Worm (Caenorhabditis elegans): ENCODE data around the gene F38B6.3.

Gene F38B6.3

ce11 chrX:6672519-6672918 lies 20.9 kb upstream of the F38B6.3 start, which contains the start of gene col-172:
Gene col-172, plus strand, starts transcription at chrX:6672819.
- TF ChIP-seq unc-55 (GFP tag; optimal IDR thresholded peaks at IDR 0.05) (no peak), ama-1 (optimal IDR thresholded peaks at IDR 0.05) (no peak)

ce11 chrX:6674333-6674919 lies 19.0 kb upstream of the F38B6.3 start, which contains the start of gene F38B6.4:
Gene F38B6.4, plus strand, starts transcription at chrX:6674869.
- TF ChIP-seq gmeb-1 (tag; optimal IDR thresholded peaks at IDR 0.05): no peak
- peak; percentile 75 for TF ChIP-seq fos-1 (tag; optimal IDR thresholded peaks at IDR 0.05)

- TF ChIP-seq gmeb-1 (tag; optimal IDR thresholded peaks at IDR 0.05) (no peak), nhr-11 (tag; optimal IDR thresholded peaks at IDR 0.05) (no peak), R02D3.7 (tag; optimal IDR thresholded peaks at IDR 0.05) (no peak), ama-1 (optimal IDR thresholded peaks at IDR 0.05) (no peak), peb-1 (tag; optimal IDR thresholded peaks at IDR 0.05) (no peak), ZK546.5 (tag; optimal IDR thresholded peaks at IDR 0.05) (no peak)
Observed at ce11 chrX:6682683-6683082, 10.7 kb upstream of the F38B6.3 start, which contains the start of gene F38B6.8. Gene F38B6.8, minus strand, starts transcription at chrX:6682783.

ce11 chrX:6687345-6687744 lies 6.1 kb upstream of the F38B6.3 start:
- no peak for TF ChIP-seq alr-1 (tag; optimal IDR thresholded peaks at IDR 0.05)
- peak; percentile 20 for TF ChIP-seq mab-5 (tag; optimal IDR thresholded peaks at IDR 0.05)
- no peak for TF ChIP-seq aly-2 (tag; optimal IDR thresholded peaks at IDR 0.05)

ce11 chrX:6687756-6688155 lies 5.7 kb upstream of the F38B6.3 start:
- TF ChIP-seq lin-13 (GFP tag; optimal IDR thresholded peaks at IDR 0.05) (no peak), lsy-2 (tag; optimal IDR thresholded peaks at IDR 0.05) (no peak), crh-2 (tag; optimal IDR thresholded peaks at IDR 0.05) (no peak), zag-1 (tag; optimal IDR thresholded peaks at IDR 0.05) (no peak), R02D3.7 (tag; optimal IDR thresholded peaks at IDR 0.05) (no peak), nhr-129 (tag; optimal IDR thresholded peaks at IDR 0.05) (no peak), skn-1 (tag; optimal IDR thresholded peaks at IDR 0.05) (no peak), snpc-4 (tag; optimal IDR thresholded peaks at IDR 0.05) (no peak), nhr-6 (tag; optimal IDR thresholded peaks at IDR 0.05) (no peak)

- TF ChIP-seq nhr-23 (tag; optimal IDR thresholded peaks at IDR 0.05) (peak; percentile 33), blmp-1 (tag; optimal IDR thresholded peaks at IDR 0.05; ENCODE audit: insufficient read depth) (no peak), sma-3 (GFP tag; optimal IDR thresholded peaks at IDR 0.05) (no peak), sma-9 (GFP tag; optimal IDR thresholded peaks at IDR 0.05) (peak; percentile 6), sma-9 (tag; optimal IDR thresholded peaks at IDR 0.05) (no peak), mab-5 (tag; optimal IDR thresholded peaks at IDR 0.05) (peak; percentile 50), zag-1 (tag; optimal IDR thresholded peaks at IDR 0.05) (peak; percentile 19), peb-1 (tag; optimal IDR thresholded peaks at IDR 0.05) (no peak), ama-1 (optimal IDR thresholded peaks at IDR 0.05) (no peak), ztf-11 (tag; optimal IDR thresholded peaks at IDR 0.05) (no peak), F13H6.1 (tag; optimal IDR thresholded peaks at IDR 0.05) (no peak), dmd-4 (tag; optimal IDR thresholded peaks at IDR 0.05) (no peak)
Observed at ce11 chrX:6688953-6689562, 4.4 kb upstream of the F38B6.3 start.

- TF ChIP-seq crh-2 (tag; optimal IDR thresholded peaks at IDR 0.05) (no peak), gmeb-1 (tag; optimal IDR thresholded peaks at IDR 0.05) (no peak), fos-1 (tag; optimal IDR thresholded peaks at IDR 0.05) (no peak), mab-5 (tag; optimal IDR thresholded peaks at IDR 0.05) (peak; percentile 10), nhr-10 (tag; optimal IDR thresholded peaks at IDR 0.05) (no peak), peb-1 (tag; optimal IDR thresholded peaks at IDR 0.05) (no peak), Y55F3AM.14 (GFP tag; optimal IDR thresholded peaks at IDR 0.05) (no peak), nhr-23 (tag; optimal IDR thresholded peaks at IDR 0.05) (no peak), mdl-1 (tag; optimal IDR thresholded peaks at IDR 0.05) (no peak), nhr-6 (tag; optimal IDR thresholded peaks at IDR 0.05) (no peak), unc-55 (GFP tag; optimal IDR thresholded peaks at IDR 0.05) (peak; percentile 27), ztf-4 (tag; optimal IDR thresholded peaks at IDR 0.05) (no peak)
Observed at ce11 chrX:6689985-6690384, 3.4 kb upstream of the F38B6.3 start, which contains the start of gene F38B6.6. Gene F38B6.6, minus strand, starts transcription at chrX:6690085.
